Fruit fly (Drosophila melanogaster): ENCODE measurements around the gene CG8852.

DNA sequence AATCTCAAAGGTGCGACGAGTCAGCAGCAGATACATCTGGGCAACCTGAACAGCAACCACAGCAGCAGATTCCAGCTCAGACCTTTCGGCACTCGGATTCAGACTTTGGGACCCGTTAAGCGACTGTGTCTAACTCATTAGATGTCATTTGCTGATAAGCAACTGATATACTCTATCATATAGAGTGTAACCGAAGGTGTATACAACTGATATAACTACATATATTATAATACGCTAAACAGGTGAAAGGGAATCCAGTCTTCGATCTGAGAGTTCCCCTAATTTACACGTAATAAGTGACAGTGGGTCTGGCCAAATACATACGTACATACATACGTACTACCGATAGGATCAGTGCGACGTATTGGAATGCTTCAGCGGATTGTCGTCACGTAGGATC lies 25.7 kb downstream of the CG8852 start:
- no peak for TF ChIP-seq pzg (GFP tag; optimal IDR thresholded peaks at IDR 0.05)
- TF ChIP-seq CG7987 (GFP tag; optimal IDR thresholded peaks at IDR 0.05): no peak
- TF ChIP-seq Adf1 (GFP tag; IDR thresholded peaks at IDR 0.05): no peak
- TF ChIP-seq psq (GFP tag; optimal IDR thresholded peaks at IDR 0.05): no peak
- TF ChIP-seq sr (GFP tag; IDR thresholded peaks at IDR 0.05): no peak
- TF ChIP-seq Spps (tag; optimal IDR thresholded peaks at IDR 0.05): no peak
- TF ChIP-seq CG9437 (GFP tag; optimal IDR thresholded peaks at IDR 0.05): no peak
- no peak for TF ChIP-seq her (GFP tag; optimal IDR thresholded peaks at IDR 0.05)
- no peak for TF ChIP-seq fru (optimal IDR thresholded peaks at IDR 0.05)

Data from whole organism, embryonic.